Fruit fly (Drosophila melanogaster): Measurements from ENCODE around the gene PrBP.
A peak's percentile ranks its signal among the peaks of the same experiment; 100 is the strongest.

Gene PrBP

dm6 chr2L:8685668-8686306 lies at the start of gene PrBP, which contains the start of gene Trs23 (continued):
- TF ChIP-seq CG8359 (GFP tag; optimal IDR thresholded peaks at IDR 0.05; ENCODE audit: borderline replicate concordance) (no peak), tgo (GFP tag; IDR thresholded peaks at IDR 0.05) (no peak), usp (GFP tag; optimal IDR thresholded peaks at IDR 0.05) (no peak), CG33557 (GFP tag; optimal IDR thresholded peaks at IDR 0.05) (no peak), sqz (GFP tag; optimal IDR thresholded peaks at IDR 0.05) (no peak), CG13424 (tag; optimal IDR thresholded peaks at IDR 0.05) (no peak), trem (tag; optimal IDR thresholded peaks at IDR 0.05) (peak; percentile 44), CG11247 (GFP tag; IDR thresholded peaks at IDR 0.05) (no peak), CG11560 (tag; IDR thresholded peaks at IDR 0.05) (no peak), CG3838 (GFP tag; optimal IDR thresholded peaks at IDR 0.05) (no peak), sisA (GFP tag; IDR thresholded peaks at IDR 0.05) (no peak), CG13296 (GFP tag; optimal IDR thresholded peaks at IDR 0.05) (no peak), twi (tag; optimal IDR thresholded peaks at IDR 0.05) (no peak), CG2889 (GFP tag; IDR thresholded peaks at IDR 0.05) (no peak), maf-S (GFP tag; optimal IDR thresholded peaks at IDR 0.05) (no peak), emc (GFP tag; optimal IDR thresholded peaks at IDR 0.05) (no peak), CG12659 (GFP tag; optimal IDR thresholded peaks at IDR 0.05) (peak; percentile 45), Taf1 (GFP tag; IDR thresholded peaks at IDR 0.05) (no peak), dm (GFP tag; optimal IDR thresholded peaks at IDR 0.05) (no peak), unc-4 (GFP tag; IDR thresholded peaks at IDR 0.05; ENCODE audit: partially characterized antibody) (peak; percentile 59), CG32532 (GFP tag; IDR thresholded peaks at IDR 0.05) (no peak), CG11456 (GFP tag; IDR thresholded peaks at IDR 0.05) (no peak), CG17829 (tag; optimal IDR thresholded peaks at IDR 0.05) (peak; percentile 32), Dref (GFP tag; IDR thresholded peaks at IDR 0.05) (no peak), row (GFP tag; IDR thresholded peaks at IDR 0.05) (peak; percentile 54), CG12155 (GFP tag; optimal IDR thresholded peaks at IDR 0.05) (no peak), ash1 (GFP tag; optimal IDR thresholded peaks at IDR 0.05) (no peak), pita (GFP tag; optimal IDR thresholded peaks at IDR 0.05) (no peak), CG8765 (GFP tag; IDR thresholded peaks at IDR 0.05) (no peak), CG7556 (GFP tag; optimal IDR thresholded peaks at IDR 0.05) (no peak), NFAT (GFP tag; IDR thresholded peaks at IDR 0.05) (no peak), gsb-n (tag; optimal IDR thresholded peaks at IDR 0.05) (peak; percentile 60), Dad (GFP tag; optimal IDR thresholded peaks at IDR 0.05) (no peak), GATAe (GFP tag; conservative IDR thresholded peaks at IDR 0.05) (no peak), CG17361 (GFP tag; IDR thresholded peaks at IDR 0.05) (peak; percentile 36; the same call in 1 of the 3 replicates), luna (GFP tag; optimal IDR thresholded peaks at IDR 0.05) (no peak), CG11696 (GFP tag; IDR thresholded peaks at IDR 0.05) (no peak), CG16815 (GFP tag; optimal IDR thresholded peaks at IDR 0.05) (no peak), CG13287 (GFP tag; IDR thresholded peaks at IDR 0.05; ENCODE audit: partially characterized antibody) (peak; percentile 43), gro (GFP tag; optimal IDR thresholded peaks at IDR 0.05) (no peak), E2f1 (GFP tag; IDR thresholded peaks at IDR 0.05) (no peak), CG11093 (GFP tag; IDR thresholded peaks at IDR 0.05) (no peak), NC2α (GFP tag; optimal IDR thresholded peaks at IDR 0.05) (no peak), Dfd (GFP tag; optimal IDR thresholded peaks at IDR 0.05) (no peak), CG34422 (GFP tag; IDR thresholded peaks at IDR 0.05) (peak; percentile 9; the same call in 1 of the 3 replicates), oc (tag; optimal IDR thresholded peaks at IDR 0.05) (no peak), slp2 (GFP tag; optimal IDR thresholded peaks at IDR 0.05) (no peak), tll (GFP tag; optimal IDR thresholded peaks at IDR 0.05) (no peak), ttk (GFP tag; IDR thresholded peaks at IDR 0.05) (no peak), CG10366 (GFP tag; IDR thresholded peaks at IDR 0.05) (no peak), Six4 (GFP tag; optimal IDR thresholded peaks at IDR 0.05) (no peak), p53 (GFP tag; optimal IDR thresholded peaks at IDR 0.05) (no peak)

Data from whole organism, embryonic.